Fruit fly (Drosophila melanogaster): Measurements from ENCODE around the gene sna.

sna gene

DNA sequence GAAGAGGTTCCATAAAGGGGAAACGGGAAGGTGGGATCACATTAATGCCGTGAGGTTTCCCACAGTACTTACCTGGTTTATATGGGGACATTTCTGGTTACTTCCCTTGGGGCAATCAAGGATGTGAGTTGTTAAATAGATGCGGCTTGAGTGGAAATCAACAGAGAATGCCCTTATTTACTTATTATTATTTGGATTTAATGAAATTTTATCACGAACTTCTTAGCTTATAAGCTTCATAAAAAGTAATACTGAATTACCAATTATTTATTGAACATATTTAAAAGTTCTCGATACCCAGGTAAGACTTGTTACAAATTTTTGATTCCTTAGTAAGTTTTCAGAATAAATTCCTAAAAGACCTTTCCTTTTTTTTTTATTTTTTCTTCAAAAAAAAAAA, 45.1 kb downstream of the sna start, which contains the start of gene CG4161:
CG4161 (plus strand) TSS at position 301 of the 400 bp plus-strand sequence.
- TF ChIP-seq CG8478 (optimal IDR thresholded peaks at IDR 0.05) (no peak), CTCF (optimal IDR thresholded peaks at IDR 0.05) (no peak)

DNA sequence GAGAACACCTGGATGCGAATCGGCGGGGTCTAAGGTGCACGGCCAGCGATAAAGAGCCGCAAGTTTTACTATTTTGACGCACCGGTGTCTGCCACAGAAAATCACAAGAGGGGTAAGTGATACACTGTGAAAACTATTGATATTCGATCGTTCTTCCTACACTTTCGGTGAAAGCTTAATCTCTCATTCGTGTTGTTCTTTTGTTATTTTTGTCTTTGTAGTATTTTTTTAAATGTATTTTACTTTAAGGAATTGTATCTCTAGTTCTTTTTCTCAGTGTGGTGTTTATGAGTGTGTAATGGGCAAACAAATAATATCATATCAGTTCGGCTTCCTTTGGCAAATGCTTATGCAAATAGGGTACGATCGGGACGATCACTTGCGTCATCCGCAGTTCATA, 45.8 kb downstream of the sna start:
- no peak for TF ChIP-seq CTCF (optimal IDR thresholded peaks at IDR 0.05)
- TF ChIP-seq CG8478 (optimal IDR thresholded peaks at IDR 0.05): no peak

DNA sequence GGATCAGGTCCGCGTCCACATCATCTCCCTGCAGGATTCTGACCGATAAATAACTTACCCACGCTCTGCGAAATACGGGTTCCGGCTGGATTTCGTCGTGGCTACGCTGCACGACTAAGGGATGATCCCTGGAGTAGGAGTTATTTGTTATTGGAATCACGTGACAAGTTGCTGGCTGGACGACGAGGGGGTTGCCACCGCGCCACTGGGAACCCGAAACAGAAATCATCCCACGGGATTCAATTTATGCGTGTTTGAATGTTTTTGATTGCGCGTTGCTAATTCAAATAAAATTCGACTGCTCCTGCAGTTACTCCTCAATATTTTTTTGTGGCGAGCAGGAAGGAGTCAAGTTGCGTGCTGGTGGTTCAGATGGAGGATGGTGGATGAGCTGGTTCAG, 48.4 kb downstream of the sna start:
- no peak for TF ChIP-seq CG8478 (optimal IDR thresholded peaks at IDR 0.05)
- no peak for TF ChIP-seq CTCF (optimal IDR thresholded peaks at IDR 0.05)

DNA sequence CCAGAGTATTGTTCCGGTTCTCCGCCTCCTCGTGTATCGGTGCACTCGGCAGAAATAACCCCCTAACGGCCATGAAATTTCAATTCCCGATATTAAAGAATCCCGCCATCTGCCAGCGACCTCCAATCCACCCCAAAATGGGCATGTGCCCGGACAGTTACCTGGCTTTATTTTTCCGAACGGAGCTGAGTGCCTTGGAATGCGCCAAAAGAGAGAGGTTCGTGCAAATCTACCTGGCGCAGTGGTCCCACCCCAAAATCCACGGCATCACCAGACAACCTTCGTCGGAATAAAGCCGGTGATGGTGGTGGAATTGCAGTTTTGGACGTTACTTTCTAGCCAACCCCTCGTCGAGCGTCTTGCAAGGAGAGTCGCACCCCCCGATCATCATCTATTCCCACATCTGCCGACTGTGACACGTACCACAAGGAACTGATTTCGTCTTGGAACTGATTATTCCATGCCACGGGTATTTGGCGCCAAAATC, 51.3 kb downstream of the sna start:
- TF ChIP-seq CTCF (optimal IDR thresholded peaks at IDR 0.05): no peak
- no peak for TF ChIP-seq CG8478 (optimal IDR thresholded peaks at IDR 0.05)
